Fruit fly (Drosophila melanogaster) whole organism, embryonic: Measurements from ENCODE around the gene Obp99c.

Source experiments
- ATbp ChIP-seq: fragments of 200-800 bp; sonication (Bioruptor generic); optimal IDR thresholded peaks from 2 replicates; lab custom pipeline; 2017; ENCODE audit warnings: missing biosample characterization, mild to moderate bottlenecking, missing genetic modification characterization, missing genetic modification reagents
- B-H2 ChIP-seq: fragments of 200-800 bp; sonication (Bioruptor generic); optimal IDR thresholded peaks from 2 replicates; lab custom pipeline; 2018; ENCODE audit warnings: missing biosample characterization, mild to moderate bottlenecking, missing genetic modification characterization
- Bgb ChIP-seq: fragments of 200-800 bp; sonication (Bioruptor generic); IDR thresholded peaks from 2 replicates; pipeline ENCODE4 v1.3.6; 2022; ENCODE audit warnings: missing biosample characterization, missing genetic modification characterization; ENCODE audit not compliant: partially characterized antibody
- CG10267 ChIP-seq: fragments of 200-800 bp; sonication (Bioruptor generic); optimal IDR thresholded peaks from 2 replicates; lab custom pipeline; 2018; ENCODE audit warnings: missing biosample characterization, mild to moderate bottlenecking, missing genetic modification characterization, moderate library complexity
- CG10979 ChIP-seq: fragments of 200-800 bp; sonication (Bioruptor generic); optimal IDR thresholded peaks from 2 replicates; lab custom pipeline; 2018; ENCODE audit warnings: missing biosample characterization, mild to moderate bottlenecking, missing genetic modification characterization, moderate library complexity
- CG12155 ChIP-seq: fragments of 200-800 bp; sonication (Bioruptor generic); optimal IDR thresholded peaks from 3 replicates; lab custom pipeline; 2016; ENCODE audit warnings: missing biosample characterization, missing genetic modification characterization
- CG13296 ChIP-seq: fragments of 200-800 bp; sonication (Bioruptor generic); optimal IDR thresholded peaks from 3 replicates; lab custom pipeline; 2018; ENCODE audit warnings: missing biosample characterization, mild to moderate bottlenecking, missing genetic modification characterization
- CG14965 ChIP-seq: fragments of 200-800 bp; sonication (Bioruptor generic); optimal IDR thresholded peaks from 2 replicates; lab custom pipeline; 2016; ENCODE audit warnings: missing biosample characterization, missing genetic modification characterization, borderline replicate concordance
- CG1603 ChIP-seq: fragments of 200-800 bp; sonication (Bioruptor generic); optimal IDR thresholded peaks from 2 replicates; lab custom pipeline; 2019; ENCODE audit warnings: missing biosample characterization, mild to moderate bottlenecking, missing genetic modification characterization, moderate library complexity
- CG17361 ChIP-seq: fragments of 200-800 bp; sonication (Bioruptor generic); IDR thresholded peaks from 3 replicates; pipeline ENCODE4 v1.3.6; 2022; ENCODE audit warnings: missing biosample characterization, missing genetic modification characterization
- CG17829 ChIP-seq: fragments of 200-800 bp; optimal IDR thresholded peaks from 2 replicates; lab custom pipeline; 2019; ENCODE audit warnings: missing biosample characterization, mild to moderate bottlenecking, missing genetic modification characterization, moderate library complexity
- CG17912 ChIP-seq: fragments of 200-800 bp; sonication (Bioruptor generic); optimal IDR thresholded peaks from 2 replicates; lab custom pipeline; 2018; ENCODE audit warnings: missing biosample characterization, mild to moderate bottlenecking, missing genetic modification characterization
- CG1792 ChIP-seq: fragments of 200-800 bp; sonication (Bioruptor generic); optimal IDR thresholded peaks from 2 replicates; lab custom pipeline; 2016; ENCODE audit warnings: missing biosample characterization, missing genetic modification characterization
- CG31365 ChIP-seq: fragments of 200-800 bp; sonication (Bioruptor generic); optimal IDR thresholded peaks from 2 replicates; lab custom pipeline; 2018; ENCODE audit warnings: missing biosample characterization, mild to moderate bottlenecking, missing genetic modification characterization
- CG34376 ChIP-seq: fragments of 200-800 bp; sonication (Bioruptor generic); optimal IDR thresholded peaks from 2 replicates; lab custom pipeline; 2018; ENCODE audit warnings: missing biosample characterization, mild to moderate bottlenecking, missing genetic modification characterization
- CG3838 ChIP-seq: fragments of 200-800 bp; sonication (Bioruptor generic); optimal IDR thresholded peaks from 3 replicates; lab custom pipeline; 2016; ENCODE audit warnings: missing biosample characterization, missing genetic modification characterization
- CG4730 ChIP-seq: fragments of 200-800 bp; sonication (Bioruptor generic); IDR thresholded peaks from 2 replicates; pipeline ENCODE4 v1.3.6; 2022; ENCODE audit warnings: missing biosample characterization, missing genetic modification characterization
- CG6689 ChIP-seq: fragments of 200-800 bp; sonication (Bioruptor generic); IDR thresholded peaks from 2 replicates; pipeline ENCODE4 v1.3.6; 2022; ENCODE audit warnings: missing biosample characterization, missing genetic modification characterization
- CG7357 ChIP-seq: fragments of 200-800 bp; sonication (Bioruptor generic); IDR thresholded peaks from 3 replicates; pipeline ENCODE4 v1.3.6; 2022; ENCODE audit warnings: missing biosample characterization, missing genetic modification characterization
- CG9932 ChIP-seq: fragments of 200-800 bp; sonication (Bioruptor generic); IDR thresholded peaks from 2 replicates; pipeline ENCODE4 v1.3.6; 2022; ENCODE audit warnings: missing biosample characterization, missing genetic modification characterization
- Chrac-16 ChIP-seq: fragments of 200-800 bp; sonication (Bioruptor generic); optimal IDR thresholded peaks from 3 replicates; lab custom pipeline; 2016; ENCODE audit warnings: missing biosample characterization, missing genetic modification characterization
- D ChIP-seq, 2 experiments: fragments of 200-800 bp in 1 of 2; fragments of >200 bp in 1 of 2; sonication (Bioruptor generic) in 1 of 2; optimal IDR thresholded peaks; 2 replicates in 1 of 2; 3 replicates in 1 of 2; lab custom pipeline; 2017; ENCODE audit warnings: mild to moderate bottlenecking in 1 of 2, missing biosample characterization in 1 of 2, missing genetic modification characterization in 1 of 2, missing genetic modification reagents in 1 of 2
- D19A ChIP-seq: fragments of 200-800 bp; optimal IDR thresholded peaks from 3 replicates; lab custom pipeline; 2019; ENCODE audit warnings: missing biosample characterization, mild to moderate bottlenecking, missing genetic modification characterization, moderate library complexity
- Dip3 ChIP-seq: fragments of 200-800 bp; sonication (Bioruptor generic); optimal IDR thresholded peaks from 3 replicates; lab custom pipeline; 2016; ENCODE audit warnings: missing biosample characterization, missing genetic modification characterization
- E2f2 ChIP-seq: fragments of 200-800 bp; sonication (Bioruptor generic); IDR thresholded peaks from 2 replicates; pipeline ENCODE4 v1.3.6; 2022; ENCODE audit warnings: missing biosample characterization, missing genetic modification characterization
- H15 ChIP-seq: fragments of 200-800 bp; sonication (Bioruptor generic); IDR thresholded peaks from 3 replicates; pipeline ENCODE4 v1.3.6; 2022; ENCODE audit warnings: missing biosample characterization, missing genetic modification characterization
- Hsf ChIP-seq: fragments of 200-800 bp; sonication (Bioruptor generic); optimal IDR thresholded peaks from 3 replicates; lab custom pipeline; 2016; ENCODE audit warnings: missing biosample characterization, missing genetic modification characterization
- Mes4 ChIP-seq: fragments of 200-800 bp; sonication (Bioruptor generic); optimal IDR thresholded peaks from 2 replicates; lab custom pipeline; 2016; ENCODE audit warnings: missing biosample characterization, missing genetic modification characterization
- Mrtf ChIP-seq: fragments of 200-800 bp; sonication (Bioruptor generic); IDR thresholded peaks from 3 replicates; pipeline ENCODE4 v1.3.6; 2022; ENCODE audit warnings: missing biosample characterization, missing genetic modification characterization
- Ravus ChIP-seq: fragments of 200-800 bp; sonication (Bioruptor generic); IDR thresholded peaks from 2 replicates; pipeline ENCODE4 v1.3.6; 2022; ENCODE audit warnings: missing biosample characterization, missing genetic modification characterization
- ac ChIP-seq: fragments of 200-800 bp; sonication (Bioruptor generic); optimal IDR thresholded peaks from 3 replicates; lab custom pipeline; 2017; ENCODE audit warnings: missing biosample characterization, mild to moderate bottlenecking, missing genetic modification characterization
- ash1 ChIP-seq: fragments of 200-800 bp; sonication (Bioruptor generic); optimal IDR thresholded peaks from 2 replicates; lab custom pipeline; 2018; ENCODE audit warnings: missing biosample characterization, mild to moderate bottlenecking, missing genetic modification characterization
- ato ChIP-seq: fragments of 200-800 bp; sonication (Bioruptor generic); IDR thresholded peaks from 2 replicates; pipeline ENCODE4 v1.3.6; 2022; ENCODE audit warnings: missing biosample characterization, missing genetic modification characterization; ENCODE audit not compliant: partially characterized antibody
- br ChIP-seq: fragments of >200 bp; optimal IDR thresholded peaks from 2 replicates; lab custom pipeline; 2017
- chinmo ChIP-seq: fragments of 200-800 bp; sonication (Bioruptor generic); IDR thresholded peaks from 4 replicates; pipeline ENCODE4 v1.3.6; 2022; ENCODE audit warnings: missing biosample characterization, missing genetic modification characterization; ENCODE audit not compliant: partially characterized antibody
- croc ChIP-seq: fragments of 200-800 bp; sonication (Bioruptor generic); conservative IDR thresholded peaks from 3 replicates; pipeline ENCODE4 v1.3.6; 2022; ENCODE audit warnings: missing biosample characterization, missing genetic modification characterization
- dm ChIP-seq: fragments of 200-800 bp; sonication (Bioruptor generic); optimal IDR thresholded peaks from 3 replicates; lab custom pipeline; 2016; ENCODE audit warnings: missing biosample characterization, missing genetic modification characterization
- jigr1 ChIP-seq: fragments of 200-800 bp; sonication (Bioruptor generic); IDR thresholded peaks from 3 replicates; pipeline ENCODE4 v1.3.6; 2022; ENCODE audit warnings: missing biosample characterization, missing genetic modification characterization
- kah ChIP-seq: fragments of 200-800 bp; sonication (Bioruptor generic); optimal IDR thresholded peaks from 2 replicates; lab custom pipeline; 2018; ENCODE audit warnings: missing biosample characterization, mild to moderate bottlenecking, missing genetic modification characterization
- kay ChIP-seq: fragments of 200-800 bp; sonication (Bioruptor generic); optimal IDR thresholded peaks from 2 replicates; lab custom pipeline; 2016; ENCODE audit warnings: missing biosample characterization, missing genetic modification characterization
- ken ChIP-seq: fragments of 200-800 bp; sonication (Bioruptor generic); IDR thresholded peaks from 3 replicates; pipeline ENCODE4 v1.3.6; 2022; ENCODE audit warnings: missing biosample characterization, missing genetic modification characterization
- oc ChIP-seq: fragments of 200-800 bp; sonication (Bioruptor generic); optimal IDR thresholded peaks from 2 replicates; lab custom pipeline; 2018; ENCODE audit warnings: missing biosample characterization, mild to moderate bottlenecking, missing genetic modification characterization, moderate library complexity
- pb ChIP-seq: fragments of 200-800 bp; sonication (Bioruptor generic); optimal IDR thresholded peaks from 3 replicates; lab custom pipeline; 2016; ENCODE audit warnings: missing biosample characterization, missing genetic modification characterization
- pho ChIP-seq: fragments of 200-800 bp; sonication (Bioruptor generic); optimal IDR thresholded peaks from 2 replicates; lab custom pipeline; 2016; ENCODE audit warnings: missing biosample characterization, missing genetic modification characterization
- ranshi ChIP-seq: fragments of 200-800 bp; sonication (Bioruptor generic); IDR thresholded peaks from 2 replicates; pipeline ENCODE4 v1.3.6; 2022; ENCODE audit warnings: missing biosample characterization, missing genetic modification characterization
- ro ChIP-seq: fragments of 200-800 bp; sonication (Bioruptor generic); IDR thresholded peaks from 2 replicates; pipeline ENCODE4 v1.3.6; 2022; ENCODE audit warnings: missing biosample characterization, missing genetic modification characterization
- row ChIP-seq: fragments of 200-800 bp; sonication (Bioruptor generic); IDR thresholded peaks from 3 replicates; pipeline ENCODE4 v1.3.6; 2022; ENCODE audit warnings: missing biosample characterization, missing genetic modification characterization
- salm ChIP-seq: fragments of 200-800 bp; sonication (Bioruptor generic); optimal IDR thresholded peaks from 2 replicates; lab custom pipeline; 2018; ENCODE audit warnings: missing biosample characterization, mild to moderate bottlenecking, missing genetic modification characterization
- tll ChIP-seq, 2 experiments: fragments of 200-800 bp in 1 of 2; fragments of >200 bp in 1 of 2; sonication (Bioruptor generic) in 1 of 2; optimal IDR thresholded peaks; 2 replicates each; lab custom pipeline; 2017 to 2019; ENCODE audit warnings: missing biosample characterization in 2 of 2, missing genetic modification characterization in 2 of 2, mild to moderate bottlenecking in 1 of 2, moderate library complexity in 1 of 2
- zen ChIP-seq: fragments of 200-800 bp; sonication (Bioruptor generic); optimal IDR thresholded peaks from 3 replicates; lab custom pipeline; 2018; ENCODE audit warnings: missing biosample characterization, mild to moderate bottlenecking, missing genetic modification characterization, moderate library complexity

Obp99c gene

DNA sequence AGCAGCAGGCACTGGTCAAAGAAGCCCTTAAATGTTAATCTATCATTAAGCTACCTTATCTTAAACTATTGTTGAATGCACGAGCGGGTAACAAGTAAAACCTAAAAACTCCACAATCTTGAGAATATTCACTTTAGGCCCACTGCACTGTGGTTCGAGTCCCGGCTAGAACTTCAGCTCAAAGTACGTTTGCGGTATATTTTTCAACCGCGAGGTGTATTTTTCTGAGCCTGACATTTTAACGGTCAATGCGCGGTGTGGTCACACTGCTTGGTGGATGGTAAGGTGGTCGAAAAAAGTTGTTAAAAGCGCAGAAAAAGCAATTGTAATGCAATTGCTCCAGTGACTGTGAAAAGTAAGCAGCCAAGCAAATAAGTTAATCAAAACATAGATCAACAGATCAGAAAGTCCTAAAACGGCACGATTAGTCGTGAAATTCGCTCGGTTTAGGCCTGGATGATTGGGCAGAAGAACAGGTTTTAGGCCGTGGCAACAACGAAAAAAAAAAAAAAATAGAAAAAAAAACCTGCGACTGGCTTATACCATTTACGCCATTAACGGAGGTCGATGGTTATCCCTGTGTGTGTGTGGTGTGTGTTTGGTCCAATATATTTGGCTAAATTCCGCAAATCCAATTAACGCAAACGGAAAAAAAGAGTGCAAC is 36.6 kb upstream of the Obp99c start, which contains the start of gene Kul (continued):
- TF ChIP-seq ken (no peak), CG1792 (no peak), salm (tag; lab: Kevin White, UChicago) (no peak), jigr1 (GFP tag; lab: Robert Waterston, UW) (no peak), CG17361 (GFP tag; lab: Robert Waterston, UW) (no peak), kay (GFP tag; lab: Kevin White, UChicago) (no peak), CG14965 (no peak), CG4730 (GFP tag; lab: Robert Waterston, UW) (no peak), CG10979 (no peak), CG7357 (GFP tag; lab: Robert Waterston, UW) (no peak), Mes4 (GFP tag; lab: Kevin White, UChicago) (no peak), Chrac-16 (GFP tag; lab: Kevin White, UChicago) (peak; percentile 1), CG12155 (GFP tag; lab: Kevin White, UChicago) (peak; percentile 12), oc (no peak), ash1 (GFP tag; lab: Kevin White, UChicago) (no peak), ATbp (GFP tag; lab: Kevin White, UChicago) (no peak), br (lab: Kevin White, UChicago) (no peak), H15 (GFP tag; lab: Robert Waterston, UW) (no peak), ato (GFP tag; lab: Robert Waterston, UW) (peak; percentile 49; the same call in 1 of the 2 replicates), kah (GFP tag; lab: Kevin White, UChicago) (no peak), croc (GFP tag; lab: Robert Waterston, UW) (no peak), E2f2 (GFP tag; lab: Robert Waterston, UW) (peak; percentile 31), pb (GFP tag; lab: Kevin White, UChicago) (peak; percentile 47), Bgb (GFP tag; lab: Robert Waterston, UW) (peak; percentile 26; the same call in 1 of the 2 replicates), CG31365 (tag; lab: Kevin White, UChicago) (no peak), dm (GFP tag; lab: Kevin White, UChicago) (peak; percentile 26), chinmo (no peak), CG13296 (GFP tag; lab: Kevin White, UChicago) (no peak), pho (no peak), D19A (tag; lab: Kevin White, UChicago) (no peak), CG6689 (GFP tag; lab: Robert Waterston, UW) (no peak; the same call in 1 of the 2 replicates), tll (GFP tag; optimal IDR thresholded peaks at IDR 0.05; lab: Kevin White, UChicago) (no peak), CG9932 (GFP tag; lab: Robert Waterston, UW) (peak; percentile 29; the same call in 1 of the 2 replicates), CG10267 (tag; lab: Kevin White, UChicago) (no peak), D (optimal IDR thresholded peaks at IDR 0.05; lab: Kevin White, UChicago) (no peak), D (GFP tag; optimal IDR thresholded peaks at IDR 0.05; lab: Kevin White, UChicago) (no peak), row (GFP tag; lab: Robert Waterston, UW) (peak; percentile 56; the same call in 2 of the 3 replicates), CG17829 (peak; percentile 28), Hsf (no peak), CG17912 (GFP tag; lab: Kevin White, UChicago) (peak; percentile 1), ranshi (GFP tag; lab: Robert Waterston, UW) (no peak), Dip3 (GFP tag; lab: Kevin White, UChicago) (no peak), CG1603 (tag; lab: Kevin White, UChicago) (peak; percentile 79), Ravus (GFP tag; lab: Robert Waterston, UW) (no peak), CG3838 (GFP tag; lab: Kevin White, UChicago) (no peak), B-H2 (no peak), ro (GFP tag; lab: Robert Waterston, UW) (no peak), CG34376 (GFP tag; lab: Kevin White, UChicago) (no peak), zen (no peak), Mrtf (no peak), ac (GFP tag; lab: Kevin White, UChicago) (no peak)
